Worm (Caenorhabditis elegans): ENCODE results near the gene srg-57.

The srg-57 gene

ce11 chrV:2706379-2706778 is 27.9 kb downstream of the srg-57 start:
- TF ChIP-seq T07F8.4 (tag; optimal IDR thresholded peaks at IDR 0.05) = no peak
- no peak for TF ChIP-seq let-526 (GFP tag; IDR thresholded peaks at IDR 0.05)

DNA sequence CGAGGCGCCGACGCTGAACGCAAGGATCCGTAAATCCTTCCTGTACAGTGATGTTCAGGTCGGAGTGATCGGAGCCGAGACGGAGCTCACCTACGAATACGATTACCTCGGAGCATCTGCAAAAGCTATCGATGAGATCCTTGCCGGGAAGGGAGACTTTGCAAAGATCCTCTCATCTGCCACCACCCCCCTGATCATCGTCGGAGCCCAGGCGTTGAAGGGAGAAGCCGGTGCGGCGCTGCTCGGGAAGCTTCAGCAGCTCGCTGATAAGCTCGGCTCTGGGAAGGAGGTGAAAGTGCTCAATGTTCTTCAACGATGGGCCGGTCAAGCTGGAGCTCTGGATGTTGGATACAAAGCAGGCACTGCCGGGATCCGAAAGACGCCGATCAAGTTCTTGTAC is 31.0 kb downstream of the srg-57 start:
- TF ChIP-seq nhr-27 (tag; optimal IDR thresholded peaks at IDR 0.05) (no peak), lir-1 (GFP tag; conservative IDR thresholded peaks at IDR 0.05) (no peak), T26A5.8 (tag; optimal IDR thresholded peaks at IDR 0.05) (no peak), snpc-4 (GFP tag; optimal IDR thresholded peaks at IDR 0.05) (no peak), snpc-4 (tag; optimal IDR thresholded peaks at IDR 0.05) (no peak), F33H1.4 (GFP tag; IDR thresholded peaks at IDR 0.05) (no peak), aptf-2 (GFP tag; conservative IDR thresholded peaks at IDR 0.05) (no peak), hsf-1 (GFP tag; IDR thresholded peaks at IDR 0.05) (no peak), snpc-1.3 (tag; optimal IDR thresholded peaks at IDR 0.05; ENCODE audit: insufficient read depth) (no peak), madf-10 (tag; optimal IDR thresholded peaks at IDR 0.05) (no peak), egrh-3 (GFP tag; IDR thresholded peaks at IDR 0.05) (peak; percentile 71; the same call in 1 of the 2 replicates), zfh-2 (GFP tag; conservative IDR thresholded peaks at IDR 0.05) (peak; percentile 53; the same call in 1 of the 2 replicates), hrde-1 (tag; optimal IDR thresholded peaks at IDR 0.05; ENCODE audit: borderline replicate concordance) (no peak), ztf-25 (GFP tag; IDR thresholded peaks at IDR 0.05) (0 out of 2 replicates have a peak, but pooled peaks have one; percentile 3), lsy-27 (tag; optimal IDR thresholded peaks at IDR 0.05; ENCODE audit: borderline replicate concordance, insufficient read depth) (no peak), ztf-28 (GFP tag; IDR thresholded peaks at IDR 0.05) (no peak), ceh-27 (GFP tag; optimal IDR thresholded peaks at IDR 0.05) (no peak), nhr-179 (tag; optimal IDR thresholded peaks at IDR 0.05) (no peak), mes-4 (tag; optimal IDR thresholded peaks at IDR 0.05) (no peak), hlh-12 (tag; optimal IDR thresholded peaks at IDR 0.05) (no peak), tbx-9 (tag; optimal IDR thresholded peaks at IDR 0.05; ENCODE audit: borderline replicate concordance) (no peak), B0336.3 (GFP tag; IDR thresholded peaks at IDR 0.05) (peak; percentile 47; the same call in 1 of the 2 replicates), gei-17 (GFP tag; optimal IDR thresholded peaks at IDR 0.05) (no peak), bed-2 (GFP tag; IDR thresholded peaks at IDR 0.05) (no peak), atf-7 (tag; optimal IDR thresholded peaks at IDR 0.05) (no peak), let-607 (tag; optimal IDR thresholded peaks at IDR 0.05) (no peak), ekl-4 (GFP tag; IDR thresholded peaks at IDR 0.05) (no peak), Y67H2A.10 (GFP tag; conservative IDR thresholded peaks at IDR 0.05) (no peak), chd-7 (tag; optimal IDR thresholded peaks at IDR 0.05) (no peak), F37B4.10 (GFP tag; IDR thresholded peaks at IDR 0.05) (no peak), zim-3 (tag; optimal IDR thresholded peaks at IDR 0.05) (no peak)

ce11 chrV:2702883-2703282 is 31.4 kb downstream of the srg-57 start:
- TF ChIP-seq madf-3 (GFP tag; IDR thresholded peaks at IDR 0.05) = 0 out of 2 replicates have a peak, but pooled peaks have one; percentile 9
- peak; percentile 73 for TF ChIP-seq zfh-2 (GFP tag; conservative IDR thresholded peaks at IDR 0.05)
- 0 out of 2 replicates have a peak, but pooled peaks have one; percentile 10 for TF ChIP-seq mcd-1 (GFP tag; IDR thresholded peaks at IDR 0.05)
- TF ChIP-seq xnd-1 (tag; optimal IDR thresholded peaks at IDR 0.05) = no peak

Data from whole organism, young adult.